Fruit fly (Drosophila melanogaster) whole organism, wandering third instar larva: ENCODE results near the gene SelR.

ENCODE experiments used
- Abd-B ChIP-seq: fragments of >200 bp; optimal IDR thresholded peaks from 2 replicates; lab custom pipeline; 2017; ENCODE audit warnings: missing biosample characterization, missing genetic modification characterization
- Hr78 ChIP-seq: fragments of >200 bp; optimal IDR thresholded peaks from 2 replicates; lab custom pipeline; 2017; ENCODE audit warnings: missing biosample characterization, missing genetic modification characterization
- Jra ChIP-seq: sonication (Bioruptor generic); optimal IDR thresholded peaks from 2 replicates; lab custom pipeline; 2016; ENCODE audit warnings: missing biosample characterization, missing genetic modification characterization
- Myc ChIP-seq: fragments of >200 bp; optimal IDR thresholded peaks from 2 replicates; lab custom pipeline; 2017
- N ChIP-seq: fragments of >200 bp; optimal IDR thresholded peaks from 2 replicates; lab custom pipeline; 2018; ENCODE audit warnings: missing biosample characterization, missing external identifiers, missing genetic modification characterization
- OdsH ChIP-seq: fragments of 200-800 bp; sonication (Bioruptor generic); optimal IDR thresholded peaks from 2 replicates; lab custom pipeline; 2016; ENCODE audit warnings: missing biosample characterization, mild to moderate bottlenecking, missing genetic modification characterization
- Sp1 ChIP-seq: fragments of 200-800 bp; sonication (Bioruptor generic); optimal IDR thresholded peaks from 3 replicates; lab custom pipeline; 2019; ENCODE audit warnings: missing biosample characterization, mild to moderate bottlenecking, missing genetic modification characterization, moderate library complexity
- fru ChIP-seq: fragments of 200-800 bp; sonication (Bioruptor generic); optimal IDR thresholded peaks from 3 replicates; lab custom pipeline; 2016; ENCODE audit warnings: missing biosample characterization, mild to moderate bottlenecking, missing genetic modification characterization
- h ChIP-seq: fragments of 200-800 bp; sonication (Bioruptor generic); optimal IDR thresholded peaks from 3 replicates; lab custom pipeline; 2016; ENCODE audit warnings: missing biosample characterization, mild to moderate bottlenecking, missing genetic modification characterization
- psq ChIP-seq: fragments of 200-800 bp; sonication (Bioruptor generic); optimal IDR thresholded peaks from 3 replicates; lab custom pipeline; 2017; ENCODE audit warnings: missing biosample characterization, mild to moderate bottlenecking, missing genetic modification characterization, moderate library complexity
- sage ChIP-seq: fragments of 200-800 bp; sonication (Bioruptor generic); optimal IDR thresholded peaks from 2 replicates; lab custom pipeline; 2016; ENCODE audit warnings: missing biosample characterization, mild to moderate bottlenecking, missing genetic modification characterization
- sv ChIP-seq: fragments of 200-800 bp; sonication (Bioruptor generic); optimal IDR thresholded peaks from 3 replicates; lab custom pipeline; 2016; ENCODE audit warnings: missing biosample characterization, missing genetic modification characterization
- usp ChIP-seq: fragments of >200 bp; optimal IDR thresholded peaks from 2 replicates; lab custom pipeline; 2017; ENCODE audit warnings: missing biosample characterization, missing genetic modification characterization

dm6 chr3R:10826796-10827524 lies 41.5 kb downstream of the SelR start, which contains the start of gene Cad86C:
- no peak for TF ChIP-seq usp (GFP tag; lab: Kevin White, UChicago)
- no peak for TF ChIP-seq Myc (lab: Kevin White, UChicago)
- no peak for TF ChIP-seq Hr78
- no peak for TF ChIP-seq fru (GFP tag; lab: Kevin White, UChicago)
- TF ChIP-seq psq (GFP tag; lab: Kevin White, UChicago): no peak
- TF ChIP-seq Jra (GFP tag; lab: Kevin White, UChicago): no peak
- TF ChIP-seq h (GFP tag; lab: Kevin White, UChicago): peak; percentile 33
- no peak for TF ChIP-seq N (GFP tag; lab: Kevin White, UChicago)
- no peak for TF ChIP-seq Sp1 (GFP tag; lab: Kevin White, UChicago)
- TF ChIP-seq sage (GFP tag; lab: Kevin White, UChicago): peak; percentile 11
- TF ChIP-seq sv (GFP tag; lab: Kevin White, UChicago): no peak
- TF ChIP-seq Abd-B (GFP tag; lab: Kevin White, UChicago): no peak
- no peak for TF ChIP-seq OdsH (GFP tag; lab: Kevin White, UChicago)
